Worm (Caenorhabditis elegans) whole organism, L4 larva: ENCODE data around the gene fbxl-1.

Experiments used
- D1046.2 ChIP-seq: fragments of 200-800 bp; sonication (Bioruptor generic); IDR thresholded peaks from 2 replicates; pipeline ENCODE4 v1.3.6; 2022; ENCODE audit warnings: missing genetic modification characterization, missing compliant biosample characterization
- F37D6.2 ChIP-seq: sonication (generic microtip); optimal IDR thresholded peaks from 2 replicates; lab custom pipeline; 2016; ENCODE audit warnings: mild to moderate bottlenecking, missing genetic modification characterization, missing compliant biosample characterization
- T20F7.1 ChIP-seq: fragments of 200-800 bp; sonication (Bioruptor generic); optimal IDR thresholded peaks from 2 replicates; lab custom pipeline; 2018; ENCODE audit warnings: mild to moderate bottlenecking, missing genetic modification characterization, missing compliant biosample characterization
- T26A8.4 ChIP-seq: fragments of 200-800 bp; sonication (Bioruptor generic); IDR thresholded peaks from 2 replicates; pipeline ENCODE4 v1.3.6; 2022; ENCODE audit warnings: missing genetic modification characterization, missing compliant biosample characterization
- Y75B8A.6 ChIP-seq: fragments of 200-800 bp; sonication (Bioruptor generic); IDR thresholded peaks from 2 replicates; pipeline ENCODE4 v1.3.6; 2022; ENCODE audit warnings: missing genetic modification reagents, missing genetic modification characterization, missing compliant biosample characterization
- ZK337.2 ChIP-seq: fragments of 200-800 bp; sonication (Bioruptor generic); IDR thresholded peaks from 2 replicates; pipeline ENCODE4 v1.3.6; 2022; ENCODE audit warnings: missing genetic modification reagents, missing genetic modification characterization, missing compliant biosample characterization
- aha-1 ChIP-seq: fragments of 150-350 bp; peaks from one replicate; lab custom pipeline; 2014; ENCODE audit warnings: missing biosample characterization, missing genetic modification characterization
- ceh-20 ChIP-seq: fragments of 200-800 bp; sonication (Bioruptor generic); IDR thresholded peaks from 2 replicates; pipeline ENCODE4 v1.3.6; 2022; ENCODE audit warnings: missing genetic modification reagents, missing genetic modification characterization, missing compliant biosample characterization
- ceh-32 ChIP-seq: sonication (generic microtip); optimal IDR thresholded peaks from 2 replicates; lab custom pipeline; 2016; ENCODE audit warnings: mild to moderate bottlenecking, missing genetic modification characterization, missing compliant biosample characterization; ENCODE audit not compliant: poor library complexity
- ceh-44 ChIP-seq: fragments of 200-800 bp; sonication (Bioruptor generic); IDR thresholded peaks from 2 replicates; pipeline ENCODE4 v1.3.6; 2022; ENCODE audit warnings: missing genetic modification reagents, missing genetic modification characterization, missing compliant biosample characterization
- ceh-62 ChIP-seq: sonication (generic microtip); optimal IDR thresholded peaks from 2 replicates; lab custom pipeline; 2017; ENCODE audit warnings: missing biosample characterization, missing genetic modification characterization
- ctbp-1 ChIP-seq: fragments of 200-800 bp; sonication (Bioruptor generic); IDR thresholded peaks from 2 replicates; pipeline ENCODE4 v1.3.6; 2022; ENCODE audit warnings: missing genetic modification reagents, missing genetic modification characterization, missing compliant biosample characterization
- daf-12 ChIP-seq: fragments of 150-350 bp; optimal IDR thresholded peaks from 2 replicates; lab custom pipeline; 2014; ENCODE audit warnings: missing biosample characterization, missing genetic modification reagents, missing genetic modification characterization
- daf-19 ChIP-seq: fragments of 200-800 bp; sonication (Bioruptor generic); conservative IDR thresholded peaks from 2 replicates; pipeline ENCODE4 v1.3.6; 2022; ENCODE audit warnings: missing genetic modification characterization, missing compliant biosample characterization
- dmd-6 ChIP-seq: fragments of 200-800 bp; sonication (Bioruptor generic); IDR thresholded peaks from 2 replicates; pipeline ENCODE4 v1.3.6; 2022; ENCODE audit warnings: missing genetic modification reagents, missing genetic modification characterization, missing compliant biosample characterization
- dmd-8 ChIP-seq: fragments of 200-800 bp; sonication (Bioruptor generic); IDR thresholded peaks from 2 replicates; pipeline ENCODE4 v1.3.6; 2022; ENCODE audit warnings: missing genetic modification characterization, missing compliant biosample characterization
- dpl-1 ChIP-seq: fragments of 150-350 bp; optimal IDR thresholded peaks from 2 replicates; lab custom pipeline; 2014; ENCODE audit warnings: missing biosample characterization, missing genetic modification reagents, missing genetic modification characterization
- duxl-1 ChIP-seq: sonication (generic microtip); optimal IDR thresholded peaks from 2 replicates; lab custom pipeline; 2016; ENCODE audit warnings: mild to moderate bottlenecking, missing genetic modification characterization, moderate library complexity, missing compliant biosample characterization; ENCODE audit not compliant: poor library complexity
- hif-1 ChIP-seq, 2 experiments: sonication (generic microtip); optimal IDR thresholded peaks; 2 replicates each; lab custom pipeline; 2016 to 2017; ENCODE audit warnings: missing compliant biosample characterization in 2 of 2, missing genetic modification characterization in 2 of 2, missing genetic modification reagents in 2 of 2, missing genotype in 2 of 2, mild to moderate bottlenecking in 1 of 2
- hmg-1.1 ChIP-seq: fragments of 200-800 bp; sonication (Bioruptor generic); IDR thresholded peaks from 2 replicates; pipeline ENCODE4 v1.3.6; 2022; ENCODE audit warnings: missing genetic modification reagents, missing genetic modification characterization, missing compliant biosample characterization
- lin-38 ChIP-seq: fragments of 200-800 bp; sonication (Bioruptor generic); IDR thresholded peaks from 2 replicates; pipeline ENCODE4 v1.3.6; 2022; ENCODE audit warnings: missing genetic modification reagents, missing genetic modification characterization, missing compliant biosample characterization
- lsy-2 ChIP-seq, 2 experiments: fragments of 150-350 bp in 1 of 2; sonication (generic microtip) in 1 of 2; optimal IDR thresholded peaks; 2 replicates each; lab custom pipeline; 2014 to 2017; ENCODE audit warnings: missing biosample characterization in 2 of 2, missing genetic modification characterization in 2 of 2
- mep-1 ChIP-seq: fragments of 150-350 bp; sonication (generic microtip); optimal IDR thresholded peaks from 3 replicates; lab custom pipeline; 2014; ENCODE audit warnings: missing biosample characterization, missing genetic modification characterization
- mes-2 ChIP-seq: sonication (generic microtip); optimal IDR thresholded peaks from 2 replicates; lab custom pipeline; 2016; ENCODE audit warnings: missing genotype, mild to moderate bottlenecking, missing genetic modification characterization, missing compliant biosample characterization; ENCODE audit not compliant: poor library complexity, severe bottlenecking
- mxl-3 ChIP-seq: fragments of 200-800 bp; sonication (Bioruptor generic); optimal IDR thresholded peaks from 2 replicates; lab custom pipeline; 2018; ENCODE audit warnings: mild to moderate bottlenecking, missing genetic modification characterization, missing compliant biosample characterization
- nhr-10 ChIP-seq: fragments of 150-350 bp; optimal IDR thresholded peaks from 2 replicates; lab custom pipeline; 2014; ENCODE audit warnings: missing biosample characterization, missing genetic modification characterization
- nhr-11 ChIP-seq: fragments of 150-350 bp; optimal IDR thresholded peaks from 2 replicates; lab custom pipeline; 2014; ENCODE audit warnings: missing biosample characterization, missing genetic modification characterization
- nhr-237 ChIP-seq: sonication (generic microtip); optimal IDR thresholded peaks from 2 replicates; lab custom pipeline; 2017; ENCODE audit warnings: missing biosample characterization, missing genetic modification characterization
- nhr-41 ChIP-seq: fragments of 200-800 bp; sonication (Bioruptor generic); IDR thresholded peaks from 2 replicates; pipeline ENCODE4 v1.3.6; 2022; ENCODE audit warnings: missing genetic modification reagents, missing genetic modification characterization, missing compliant biosample characterization
- nhr-42 ChIP-seq: fragments of 200-800 bp; sonication (Bioruptor generic); IDR thresholded peaks from 2 replicates; pipeline ENCODE4 v1.3.6; 2022; ENCODE audit warnings: missing genetic modification characterization, missing compliant biosample characterization
- nhr-76 ChIP-seq: fragments of 150-350 bp; optimal IDR thresholded peaks from 2 replicates; lab custom pipeline; 2014; ENCODE audit warnings: missing biosample characterization, missing genetic modification characterization
- pqm-1 ChIP-seq: sonication (generic microtip); optimal IDR thresholded peaks from 2 replicates; lab custom pipeline; 2017; ENCODE audit warnings: missing biosample characterization, missing genetic modification characterization
- sdz-12 ChIP-seq: fragments of 200-800 bp; sonication (Bioruptor generic); optimal IDR thresholded peaks from 2 replicates; lab custom pipeline; 2018; ENCODE audit warnings: mild to moderate bottlenecking, missing genetic modification characterization, missing compliant biosample characterization
- set-16 ChIP-seq: fragments of 200-800 bp; sonication (Bioruptor generic); IDR thresholded peaks from 2 replicates; pipeline ENCODE4 v1.3.6; 2022; ENCODE audit warnings: missing genetic modification reagents, missing genetic modification characterization, missing compliant biosample characterization
- spr-1 ChIP-seq: sonication (generic microtip); optimal IDR thresholded peaks from 2 replicates; lab custom pipeline; 2016; ENCODE audit warnings: mild to moderate bottlenecking, missing genetic modification characterization, missing compliant biosample characterization
- spr-3 ChIP-seq: fragments of 200-800 bp; sonication (Bioruptor generic); optimal IDR thresholded peaks from 2 replicates; lab custom pipeline; 2018; ENCODE audit warnings: mild to moderate bottlenecking, missing genetic modification characterization, missing compliant biosample characterization
- tra-1 ChIP-seq: fragments of 200-800 bp; sonication (Bioruptor generic); IDR thresholded peaks from 2 replicates; pipeline ENCODE4 v1.3.6; 2022; ENCODE audit warnings: missing genetic modification reagents, missing genetic modification characterization, missing compliant biosample characterization
- unc-130 ChIP-seq: sonication (generic microtip); optimal IDR thresholded peaks from 2 replicates; lab custom pipeline; 2016; ENCODE audit warnings: missing genetic modification reagents, missing genetic modification characterization, missing compliant biosample characterization
- unc-62 ChIP-seq, 3 experiments: fragments of 150-350 bp in 1 of 3; sonication (generic microtip); optimal IDR thresholded peaks in 2 of 3; peaks in 1 of 3; 1 replicate in 1 of 3; 2 replicates in 2 of 3; lab custom pipeline; 2014 to 2017; ENCODE audit warnings: missing biosample characterization in 3 of 3, missing genetic modification characterization in 3 of 3, missing genetic modification reagents in 3 of 3, missing genotype in 1 of 3
- vab-7 ChIP-seq: fragments of 200-800 bp; sonication (Bioruptor generic); IDR thresholded peaks from 2 replicates; pipeline ENCODE4 v1.3.6; 2022; ENCODE audit warnings: missing genetic modification reagents, missing genetic modification characterization, missing compliant biosample characterization
- zfp-2 ChIP-seq: sonication (generic microtip); optimal IDR thresholded peaks from 2 replicates; lab custom pipeline; 2016; ENCODE audit warnings: mild to moderate bottlenecking, missing genetic modification characterization, missing compliant biosample characterization
- zfp-3 ChIP-seq: fragments of 200-800 bp; sonication (Bioruptor generic); conservative IDR thresholded peaks from 2 replicates; pipeline ENCODE4 v1.3.6; 2022; ENCODE audit warnings: missing genetic modification reagents, missing genetic modification characterization, missing compliant biosample characterization
- zip-2 ChIP-seq: fragments of 150-350 bp; optimal IDR thresholded peaks from 2 replicates; lab custom pipeline; 2014; ENCODE audit warnings: missing biosample characterization, missing genetic modification characterization

fbxl-1 gene

DNA sequence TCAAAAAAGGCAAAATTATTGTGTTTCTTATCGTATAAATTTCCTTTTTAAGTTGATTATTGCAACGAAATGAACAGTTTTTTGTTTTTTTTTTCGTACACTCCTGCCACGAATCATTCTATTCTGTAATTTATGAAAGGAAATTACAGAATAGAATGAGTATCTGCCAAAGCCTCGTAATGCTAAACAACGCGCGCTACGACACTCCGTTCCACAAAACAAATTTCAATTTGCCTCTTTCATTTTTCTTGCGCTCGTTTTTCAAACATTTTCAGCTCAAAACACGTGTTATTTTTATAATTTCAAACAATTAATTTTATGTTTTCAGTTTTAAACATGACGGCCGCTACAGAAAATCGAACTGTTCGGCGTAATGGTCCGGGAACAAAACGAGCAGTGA is 2.9 kb upstream of the fbxl-1 start, which contains the start of gene mob-4:
Gene mob-4, plus strand, starts transcription at position 329 of the 400 bp plus-strand sequence.
- TF ChIP-seq spr-3: no peak
- TF ChIP-seq dpl-1 (GFP tag; lab: Kevin White, UChicago): peak; percentile 4
- TF ChIP-seq hif-1 (tag; optimal IDR thresholded peaks at IDR 0.05; lab: Kevin White, UChicago): no peak
- TF ChIP-seq T20F7.1: peak; percentile 92
- peak in 1 of 2 experiments; percentile 9 for TF ChIP-seq lsy-2 (tag; optimal IDR thresholded peaks at IDR 0.05; lab: Kevin White, UChicago)
- TF ChIP-seq dmd-8: no peak

- TF ChIP-seq dmd-6 (no peak), unc-130 (GFP tag; lab: Kevin White, UChicago) (no peak), mep-1 (no peak), zfp-3 (GFP tag; lab: Robert Waterston, UW) (no peak)
Observed at ce11 chrIII:8226178-8226577, 1.5 kb upstream of the fbxl-1 start, which contains the start of gene rfs-1. Gene rfs-1, plus strand, starts transcription at chrIII:8226478.

ce11 chrIII:8228916-8229315 is 1.3 kb downstream of the fbxl-1 start:
- TF ChIP-seq aha-1 (no peak), D1046.2 (GFP tag; lab: Robert Waterston, UW) (no peak), zip-2 (tag; lab: Kevin White, UChicago) (no peak), nhr-42 (0 out of 2 replicates have a peak, but pooled peaks have one; percentile 50), dpl-1 (GFP tag; lab: Kevin White, UChicago) (no peak), nhr-237 (tag; lab: Kevin White, UChicago) (no peak), set-16 (GFP tag; lab: Robert Waterston, UW) (no peak), pqm-1 (tag; lab: Kevin White, UChicago) (no peak), ZK337.2 (GFP tag; lab: Robert Waterston, UW) (no peak), Y75B8A.6 (GFP tag; lab: Robert Waterston, UW) (no peak), unc-62 (GFP tag; optimal IDR thresholded peaks at IDR 0.05 in 1 of 2; lab: Kevin White, UChicago) (peak in 1 of 2 experiments; percentile 79), unc-62 (tag; optimal IDR thresholded peaks at IDR 0.05; lab: Kevin White, UChicago) (no peak), mes-2 (tag; lab: Kevin White, UChicago) (no peak), vab-7 (GFP tag; lab: Robert Waterston, UW) (no peak)

- TF ChIP-seq daf-19 (GFP tag; lab: Robert Waterston, UW): no peak
- TF ChIP-seq ceh-62 (tag; lab: Kevin White, UChicago): no peak
- TF ChIP-seq nhr-41 (GFP tag; lab: Robert Waterston, UW): no peak
- TF ChIP-seq spr-1 (tag; lab: Kevin White, UChicago): no peak
- 0 out of 2 replicates have a peak, but pooled peaks have one; percentile 13 for TF ChIP-seq lin-38 (GFP tag; lab: Robert Waterston, UW)
- TF ChIP-seq duxl-1: no peak
- TF ChIP-seq daf-12: no peak
- TF ChIP-seq unc-62 (GFP tag; optimal IDR thresholded peaks at IDR 0.05 in 1 of 2; lab: Kevin White, UChicago): no peak
- no peak for TF ChIP-seq unc-62 (tag; optimal IDR thresholded peaks at IDR 0.05; lab: Kevin White, UChicago)
- no peak for TF ChIP-seq ceh-32 (tag; lab: Kevin White, UChicago)
- TF ChIP-seq lsy-2 (tag; optimal IDR thresholded peaks at IDR 0.05; lab: Kevin White, UChicago): peak in 1 of 2 experiments; percentile 15
- no peak for TF ChIP-seq nhr-76 (tag; lab: Kevin White, UChicago)
- TF ChIP-seq T26A8.4 (GFP tag; lab: Robert Waterston, UW): no peak
- TF ChIP-seq mxl-3 (GFP tag; lab: Kevin White, UChicago): no peak
- TF ChIP-seq nhr-10 (tag; lab: Kevin White, UChicago): no peak
- TF ChIP-seq zfp-2: no peak
- TF ChIP-seq ceh-44 (GFP tag; lab: Robert Waterston, UW): no peak
- TF ChIP-seq nhr-11: peak; percentile 27
- TF ChIP-seq F37D6.2: peak; percentile 11
- TF ChIP-seq ceh-20 (GFP tag; lab: Robert Waterston, UW): no peak
- no peak for TF ChIP-seq tra-1
- TF ChIP-seq hmg-1.1 (GFP tag; lab: Robert Waterston, UW): 0 out of 2 replicates have a peak, but pooled peaks have one; percentile 6
- 0 out of 2 replicates have a peak, but pooled peaks have one; percentile 41 for TF ChIP-seq ctbp-1
- TF ChIP-seq dpl-1 (GFP tag; lab: Kevin White, UChicago): no peak
- no peak for TF ChIP-seq sdz-12 (GFP tag; lab: Kevin White, UChicago)
Observed at ce11 chrIII:8229480-8229879, 1.9 kb downstream of the fbxl-1 start.
